Worm (Caenorhabditis elegans) whole organism, late embryonic: ENCODE measurements around the gene lgmn-1.

ENCODE experiments used
- K09A11.1 ChIP-seq: sonication (generic microtip); optimal IDR thresholded peaks from 2 replicates; lab custom pipeline; 2017; ENCODE audit warnings: antibody characterized with exemption, mild to moderate bottlenecking, missing genetic modification characterization, missing compliant biosample characterization; ENCODE audit not compliant: insufficient read depth
- ceh-34 ChIP-seq: sonication (generic microtip); optimal IDR thresholded peaks from 2 replicates; lab custom pipeline; 2016; ENCODE audit warnings: mild to moderate bottlenecking, missing genetic modification characterization, missing compliant biosample characterization
- ceh-9 ChIP-seq: sonication (generic microtip); optimal IDR thresholded peaks from 2 replicates; lab custom pipeline; 2016; ENCODE audit warnings: mild to moderate bottlenecking, missing genetic modification characterization, inconsistent platforms, missing compliant biosample characterization
- mec-3 ChIP-seq: sonication (generic microtip); optimal IDR thresholded peaks from 2 replicates; lab custom pipeline; 2016; ENCODE audit warnings: borderline replicate concordance, missing genetic modification characterization, missing compliant biosample characterization
- nhr-11 ChIP-seq: fragments of 150-350 bp; optimal IDR thresholded peaks from 2 replicates; lab custom pipeline; 2014; ENCODE audit warnings: missing biosample characterization, missing genetic modification characterization
- pax-1 ChIP-seq: fragments of 150-350 bp; optimal IDR thresholded peaks from 2 replicates; lab custom pipeline; 2014; ENCODE audit warnings: missing biosample characterization, missing genetic modification characterization
- unc-42 ChIP-seq: sonication (generic microtip); optimal IDR thresholded peaks from 2 replicates; lab custom pipeline; 2016; ENCODE audit warnings: missing genotype, missing genetic modification characterization, missing compliant biosample characterization

DNA sequence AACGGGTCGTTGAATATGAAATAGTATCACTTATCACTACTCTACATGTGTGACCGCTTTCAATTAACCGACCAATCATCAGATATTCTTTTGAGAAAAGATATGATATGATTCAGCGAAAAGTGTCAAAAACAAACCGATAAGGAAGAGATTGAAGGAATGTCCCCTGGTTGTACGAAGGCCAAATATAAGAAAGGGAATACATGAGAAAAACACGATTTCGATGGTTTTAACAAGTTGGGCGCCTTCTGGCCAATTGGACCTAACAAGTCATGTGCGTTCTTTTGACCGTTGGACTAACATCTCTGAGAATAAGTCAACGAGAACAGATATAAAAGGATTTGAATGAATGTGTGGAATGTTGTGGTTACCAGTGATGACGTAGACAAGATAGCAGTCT lies 43.0 kb downstream of the lgmn-1 start:
- TF ChIP-seq K09A11.1 (tag; lab: Kevin White, UChicago), result no peak
- no peak for TF ChIP-seq nhr-11 (tag; lab: Kevin White, UChicago)
- no peak for TF ChIP-seq ceh-9 (tag; lab: Kevin White, UChicago)
- no peak for TF ChIP-seq unc-42 (tag; lab: Kevin White, UChicago)
- no peak for TF ChIP-seq mec-3 (tag; lab: Kevin White, UChicago)
- no peak for TF ChIP-seq ceh-34 (tag; lab: Kevin White, UChicago)
- TF ChIP-seq pax-1 (tag; lab: Kevin White, UChicago), result no peak
